Worm (Caenorhabditis elegans) whole organism, L4/young adult: Measurements from ENCODE around the gene ctsa-2.

Experiments
- W03F9.2 ChIP-seq: fragments of 150-350 bp; optimal IDR thresholded peaks from 2 replicates; lab custom pipeline; 2014; ENCODE audit warnings: missing biosample characterization, missing genetic modification characterization
- dao-5 ChIP-seq: sonication (generic microtip); optimal IDR thresholded peaks from 2 replicates; lab custom pipeline; 2016; ENCODE audit warnings: missing genotype, missing genetic modification characterization, moderate library complexity, missing compliant biosample characterization
- him-1 ChIP-seq: sonication (generic microtip); optimal IDR thresholded peaks from 2 replicates; lab custom pipeline; 2016; ENCODE audit warnings: missing genotype, missing genetic modification reagents, missing genetic modification characterization, missing compliant biosample characterization

DNA sequence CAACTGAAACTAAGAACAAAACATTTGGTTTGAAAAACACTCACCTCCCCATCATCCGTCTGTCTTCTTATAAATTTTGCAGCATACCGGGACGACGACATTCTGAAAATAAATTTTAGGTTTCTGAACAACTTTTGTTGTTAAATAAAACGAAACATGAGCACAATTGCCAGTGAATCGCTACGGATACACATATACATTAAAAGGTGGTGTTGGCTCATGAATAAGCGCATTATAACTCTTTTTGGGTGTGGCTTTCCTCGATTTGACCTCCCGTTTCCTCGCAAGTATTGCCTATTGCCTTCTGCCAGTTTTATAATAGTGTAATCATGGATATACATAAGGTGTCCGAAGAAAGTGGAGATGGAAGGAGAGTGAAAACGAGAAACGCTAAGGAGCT is 38.9 kb downstream of the ctsa-2 start, which contains the start of gene igcm-2:
- TF ChIP-seq W03F9.2 (tag; lab: Kevin White, UChicago) = no peak
- no peak for TF ChIP-seq dao-5 (tag; lab: Kevin White, UChicago)
- TF ChIP-seq him-1 (tag; lab: Kevin White, UChicago) = no peak
